Worm (Caenorhabditis elegans): Measurements from ENCODE around the gene srx-45.

- TF ChIP-seq ceh-24 (tag; optimal IDR thresholded peaks at IDR 0.05): no peak
- no peak for TF ChIP-seq pha-4 (tag; optimal IDR thresholded peaks at IDR 0.05)
- TF ChIP-seq unc-3 (GFP tag; conservative IDR thresholded peaks at IDR 0.05): no peak
- no peak for TF ChIP-seq unc-3 (tag; optimal IDR thresholded peaks at IDR 0.05)
- TF ChIP-seq pag-3 (tag; optimal IDR thresholded peaks at IDR 0.05; ENCODE audit: borderline replicate concordance): no peak
- TF ChIP-seq mec-3 (tag; optimal IDR thresholded peaks at IDR 0.05; ENCODE audit: borderline replicate concordance): no peak
- no peak for TF ChIP-seq lin-11 (tag; optimal IDR thresholded peaks at IDR 0.05)
- no peak for TF ChIP-seq pqm-1 (tag; optimal IDR thresholded peaks at IDR 0.05)
- TF ChIP-seq odd-2 (tag; optimal IDR thresholded peaks at IDR 0.05): no peak
Measured at ce11 chrIII:9329266-9329665, 22.8 kb upstream of the srx-45 start, which contains the start of gene C40H1.3.
